Worm (Caenorhabditis elegans) whole organism, late embryonic: Measurements from ENCODE around the gene atat-2.

Experiments used
- ama-1 ChIP-seq: fragments of 150-350 bp; optimal IDR thresholded peaks from 2 replicates; lab custom pipeline; 2014
- ceh-14 ChIP-seq: sonication (generic microtip); optimal IDR thresholded peaks from 2 replicates; lab custom pipeline; 2016; ENCODE audit warnings: missing genotype, missing genetic modification characterization, missing compliant biosample characterization
- ceh-19 ChIP-seq: fragments of 200-800 bp; sonication (Bioruptor generic); optimal IDR thresholded peaks from 2 replicates; lab custom pipeline; 2018; ENCODE audit warnings: mild to moderate bottlenecking, missing genetic modification characterization, missing compliant biosample characterization
- ceh-45 ChIP-seq: fragments of 200-800 bp; sonication (Bioruptor generic); IDR thresholded peaks from 2 replicates; pipeline ENCODE4 v1.3.6; 2022; ENCODE audit warnings: missing genetic modification reagents, missing genetic modification characterization, missing compliant biosample characterization
- elt-2 ChIP-seq: sonication (generic microtip); optimal IDR thresholded peaks from 2 replicates; lab custom pipeline; 2016; ENCODE audit warnings: missing genetic modification reagents, missing genetic modification characterization, missing compliant biosample characterization
- hlh-30 ChIP-seq: sonication (generic microtip); optimal IDR thresholded peaks from 2 replicates; lab custom pipeline; 2017; ENCODE audit warnings: antibody characterized with exemption, missing genetic modification characterization, missing compliant biosample characterization; ENCODE audit not compliant: insufficient read depth
- pqm-1 ChIP-seq: sonication (generic microtip); optimal IDR thresholded peaks from 2 replicates; lab custom pipeline; 2016; ENCODE audit warnings: missing genetic modification characterization, missing compliant biosample characterization
- rnt-1 ChIP-seq: sonication (generic microtip); optimal IDR thresholded peaks from 2 replicates; lab custom pipeline; 2016; ENCODE audit warnings: missing genetic modification characterization, missing compliant biosample characterization
- syd-9 ChIP-seq: sonication (generic microtip); optimal IDR thresholded peaks from 2 replicates; lab custom pipeline; 2016; ENCODE audit warnings: mild to moderate bottlenecking, missing genetic modification characterization, moderate library complexity, missing compliant biosample characterization
- tbx-2 ChIP-seq: sonication (generic microtip); optimal IDR thresholded peaks from 2 replicates; lab custom pipeline; 2016; ENCODE audit warnings: missing genetic modification characterization, missing compliant biosample characterization
- unc-55 ChIP-seq: sonication (generic microtip); optimal IDR thresholded peaks from 2 replicates; lab custom pipeline; 2017; ENCODE audit warnings: missing biosample characterization, missing genetic modification reagents, missing genetic modification characterization

- no peak for TF ChIP-seq ceh-14 (tag; lab: Kevin White, UChicago)
- no peak for TF ChIP-seq ceh-45 (GFP tag; lab: Robert Waterston, UW)
- no peak for TF ChIP-seq ceh-19 (GFP tag; lab: Kevin White, UChicago)
- TF ChIP-seq ama-1 (lab: Kevin White, UChicago) = no peak
- TF ChIP-seq elt-2 = no peak
- TF ChIP-seq pqm-1 = no peak
- TF ChIP-seq tbx-2 (tag; lab: Kevin White, UChicago) = no peak
- TF ChIP-seq hlh-30 (tag; lab: Kevin White, UChicago) = no peak
- no peak for TF ChIP-seq rnt-1 (tag; lab: Kevin White, UChicago)
- TF ChIP-seq unc-55 (GFP tag; lab: Kevin White, UChicago) = no peak
- no peak for TF ChIP-seq syd-9 (tag; lab: Kevin White, UChicago)
Measured at ce11 chrX:5834581-5835481, 14.1 kb upstream of the atat-2 start, which contains the start of gene F13D11.4.
